Worm (Caenorhabditis elegans): ENCODE results near the gene F23A7.1.

ce11 chrX:16240626-16241025, 23.4 kb downstream of the F23A7.1 start:
- no peak for TF ChIP-seq ceh-45 (GFP tag; IDR thresholded peaks at IDR 0.05)
- TF ChIP-seq ets-4 (tag; optimal IDR thresholded peaks at IDR 0.05): no peak
- no peak for TF ChIP-seq ama-1 (optimal IDR thresholded peaks at IDR 0.05)
- TF ChIP-seq nfya-1 (tag; optimal IDR thresholded peaks at IDR 0.05): no peak

Data from whole organism, late embryonic.